Fruit fly (Drosophila melanogaster): Measurements from ENCODE around the gene Mob2.
A peak's percentile ranks its signal among the peaks of the same experiment; 100 is the strongest.

Gene Mob2

dm6 chr3L:11551949-11552348, 10.1 kb downstream of the Mob2 start (continued):
- TF ChIP-seq ind (GFP tag; optimal IDR thresholded peaks at IDR 0.05): no peak
- TF ChIP-seq Asciz (GFP tag; optimal IDR thresholded peaks at IDR 0.05): no peak
- TF ChIP-seq so (GFP tag; IDR thresholded peaks at IDR 0.05): no peak
- no peak for TF ChIP-seq CG12071 (GFP tag; optimal IDR thresholded peaks at IDR 0.05)
- peak; percentile 17 for TF ChIP-seq CG10147 (GFP tag; optimal IDR thresholded peaks at IDR 0.05)
- TF ChIP-seq sima (GFP tag; optimal IDR thresholded peaks at IDR 0.05): no peak
- TF ChIP-seq tap (tag; optimal IDR thresholded peaks at IDR 0.05): peak; percentile 9
- no peak for TF ChIP-seq B-H2 (GFP tag; optimal IDR thresholded peaks at IDR 0.05)
- no peak for TF ChIP-seq Gsc (GFP tag; IDR thresholded peaks at IDR 0.05)
- TF ChIP-seq Adf1 (GFP tag; IDR thresholded peaks at IDR 0.05): no peak
- no peak for TF ChIP-seq CG1233 (GFP tag; optimal IDR thresholded peaks at IDR 0.05)
- TF ChIP-seq CG7357 (GFP tag; IDR thresholded peaks at IDR 0.05): no peak
- TF ChIP-seq CG4328 (GFP tag; optimal IDR thresholded peaks at IDR 0.05): no peak
- peak; percentile 25 for TF ChIP-seq Spps (tag; optimal IDR thresholded peaks at IDR 0.05)
- no peak for TF ChIP-seq CG3995 (GFP tag; optimal IDR thresholded peaks at IDR 0.05)
- no peak for TF ChIP-seq yki (optimal IDR thresholded peaks at IDR 0.05)
- TF ChIP-seq sc (optimal IDR thresholded peaks at IDR 0.05): no peak
- TF ChIP-seq sc (GFP tag; optimal IDR thresholded peaks at IDR 0.05): peak; percentile 36
- TF ChIP-seq sens-2 (GFP tag; IDR thresholded peaks at IDR 0.05): no peak
- peak; percentile 53 for TF ChIP-seq CG7839 (tag; optimal IDR thresholded peaks at IDR 0.05)
- no peak for TF ChIP-seq CG14667 (GFP tag; IDR thresholded peaks at IDR 0.05)
- 0 out of 2 replicates have a peak, but pooled peaks have one; percentile 47 for TF ChIP-seq vvl (GFP tag; IDR thresholded peaks at IDR 0.05)
- TF ChIP-seq CG31388 (GFP tag; optimal IDR thresholded peaks at IDR 0.05): no peak
- no peak for TF ChIP-seq Dfd (GFP tag; optimal IDR thresholded peaks at IDR 0.05)
- peak; percentile 2 for TF ChIP-seq ems (GFP tag; optimal IDR thresholded peaks at IDR 0.05)
- no peak for TF ChIP-seq ERR (GFP tag; optimal IDR thresholded peaks at IDR 0.05)
- TF ChIP-seq wek (GFP tag; optimal IDR thresholded peaks at IDR 0.05): no peak
- no peak for TF ChIP-seq CG17568 (GFP tag; optimal IDR thresholded peaks at IDR 0.05)
- peak; percentile 40 for TF ChIP-seq CG18599 (GFP tag; optimal IDR thresholded peaks at IDR 0.05)
- no peak for TF ChIP-seq Sin3A (optimal IDR thresholded peaks at IDR 0.05)
- TF ChIP-seq bowl (GFP tag; IDR thresholded peaks at IDR 0.05): no peak
- 0 out of 2 replicates have a peak, but pooled peaks have one; percentile 15 for TF ChIP-seq CG4404 (GFP tag; IDR thresholded peaks at IDR 0.05)
- peak; percentile 54; the same call in 1 of the 3 replicates for TF ChIP-seq zfh1 (GFP tag; IDR thresholded peaks at IDR 0.05)
- TF ChIP-seq emc (GFP tag; optimal IDR thresholded peaks at IDR 0.05): no peak
- no peak for TF ChIP-seq cas (GFP tag; IDR thresholded peaks at IDR 0.05)
- TF ChIP-seq cwo (GFP tag; optimal IDR thresholded peaks at IDR 0.05): no peak
- peak; percentile 61 for TF ChIP-seq D19A (tag; optimal IDR thresholded peaks at IDR 0.05)
- TF ChIP-seq Gug (GFP tag; IDR thresholded peaks at IDR 0.05): 0 out of 4 replicates have a peak, but pooled peaks have one; percentile 4
- no peak for TF ChIP-seq CG3726 (GFP tag; IDR thresholded peaks at IDR 0.05)
- TF ChIP-seq HLH3B (GFP tag; IDR thresholded peaks at IDR 0.05): peak; percentile 49; the same call in 1 of the 2 replicates
- TF ChIP-seq fu2 (GFP tag; optimal IDR thresholded peaks at IDR 0.05): no peak
- no peak for TF ChIP-seq Mad (GFP tag; optimal IDR thresholded peaks at IDR 0.05)
- no peak for TF ChIP-seq Hr39 (optimal IDR thresholded peaks at IDR 0.05)
- TF ChIP-seq gcm2 (GFP tag; optimal IDR thresholded peaks at IDR 0.05): no peak
- TF ChIP-seq Dek (tag; optimal IDR thresholded peaks at IDR 0.05): peak; percentile 5
- TF ChIP-seq CG8478 (optimal IDR thresholded peaks at IDR 0.05): no peak
- no peak for TF ChIP-seq hkb (optimal IDR thresholded peaks at IDR 0.05)
- TF ChIP-seq hkb (GFP tag; IDR thresholded peaks at IDR 0.05): no peak
- TF ChIP-seq kni (GFP tag; optimal IDR thresholded peaks at IDR 0.05): no peak
- peak; percentile 16 for TF ChIP-seq Abd-B (GFP tag; optimal IDR thresholded peaks at IDR 0.05)
- TF ChIP-seq Awh (GFP tag; IDR thresholded peaks at IDR 0.05): no peak
- TF ChIP-seq dm (GFP tag; optimal IDR thresholded peaks at IDR 0.05): no peak
- no peak for TF ChIP-seq CG13296 (GFP tag; optimal IDR thresholded peaks at IDR 0.05)
- no peak for TF ChIP-seq jing (GFP tag; optimal IDR thresholded peaks at IDR 0.05)
- TF ChIP-seq Dbx (GFP tag; IDR thresholded peaks at IDR 0.05): no peak

All from whole organism, embryonic.